Worm (Caenorhabditis elegans): ENCODE measurements around the gene nhr-288.

ce11 chrV:18394203-18394602, 11.7 kb upstream of the nhr-288 start, which contains the start of gene Y51A2B.6:
- TF ChIP-seq ztf-29 (GFP tag; IDR thresholded peaks at IDR 0.05): no peak
- TF ChIP-seq ztf-23 (GFP tag; IDR thresholded peaks at IDR 0.05): no peak
